Fruit fly (Drosophila melanogaster) whole organism, embryonic: Measurements from ENCODE around the gene CG4613.

Experiments
- Adf1 ChIP-seq: fragments of 200-800 bp; sonication (Bioruptor generic); IDR thresholded peaks from 2 replicates; pipeline ENCODE4 v1.3.6; 2022; ENCODE audit warnings: missing biosample characterization, missing genetic modification characterization
- Bdp1 ChIP-seq: fragments of 200-800 bp; sonication (Bioruptor generic); optimal IDR thresholded peaks from 3 replicates; lab custom pipeline; 2016; ENCODE audit warnings: missing biosample characterization, missing genetic modification characterization
- Blimp-1 ChIP-seq: fragments of 200-800 bp; sonication (Bioruptor generic); optimal IDR thresholded peaks from 3 replicates; lab custom pipeline; 2018; ENCODE audit warnings: missing biosample characterization, missing genetic modification characterization, mild to moderate bottlenecking, moderate library complexity, missing genetic modification reagents
- BtbVII ChIP-seq: fragments of 200-800 bp; sonication (Bioruptor generic); optimal IDR thresholded peaks from 3 replicates; lab custom pipeline; 2017; ENCODE audit warnings: missing biosample characterization, mild to moderate bottlenecking, missing genetic modification characterization
- CG14050 ChIP-seq: fragments of 200-800 bp; sonication (Bioruptor generic); IDR thresholded peaks from 3 replicates; pipeline ENCODE4 v1.3.6; 2022; ENCODE audit warnings: missing biosample characterization, missing genetic modification characterization
- CG17186 ChIP-seq: fragments of 200-800 bp; sonication (Bioruptor generic); optimal IDR thresholded peaks from 3 replicates; lab custom pipeline; 2017; ENCODE audit warnings: missing biosample characterization, missing genetic modification reagents, missing genetic modification characterization
- CG2129 ChIP-seq: fragments of 200-800 bp; sonication (Bioruptor generic); IDR thresholded peaks from 2 replicates; pipeline ENCODE4 v1.3.6; 2022; ENCODE audit warnings: missing biosample characterization, missing genetic modification characterization; ENCODE audit not compliant: partially characterized antibody
- CG31224 ChIP-seq: fragments of 200-800 bp; sonication (Bioruptor generic); IDR thresholded peaks from 2 replicates; pipeline ENCODE4 v1.3.6; 2022; ENCODE audit warnings: missing biosample characterization, missing genetic modification characterization
- CG32772 ChIP-seq: fragments of 200-800 bp; sonication (Bioruptor generic); IDR thresholded peaks from 2 replicates; pipeline ENCODE4 v1.3.6; 2022; ENCODE audit warnings: missing biosample characterization, missing genetic modification characterization
- CG34422 ChIP-seq: fragments of 200-800 bp; sonication (Bioruptor generic); IDR thresholded peaks from 3 replicates; pipeline ENCODE4 v1.3.6; 2022; ENCODE audit warnings: missing biosample characterization, missing genetic modification characterization
- CG42726 ChIP-seq: fragments of 200-800 bp; sonication (Bioruptor generic); IDR thresholded peaks from 2 replicates; pipeline ENCODE4 v1.3.6; 2022; ENCODE audit warnings: missing biosample characterization, missing genetic modification characterization; ENCODE audit not compliant: partially characterized antibody
- CG6175 ChIP-seq: fragments of 200-800 bp; sonication (Bioruptor generic); IDR thresholded peaks from 3 replicates; pipeline ENCODE4 v1.3.6; 2022; ENCODE audit warnings: missing biosample characterization, missing genetic modification characterization
- CG6765 ChIP-seq: fragments of 200-800 bp; sonication (Bioruptor generic); optimal IDR thresholded peaks from 3 replicates; lab custom pipeline; 2017; ENCODE audit warnings: missing biosample characterization, mild to moderate bottlenecking, missing genetic modification characterization
- CG9817 ChIP-seq: fragments of 200-800 bp; sonication (Bioruptor generic); optimal IDR thresholded peaks from 2 replicates; lab custom pipeline; 2018; ENCODE audit warnings: missing biosample characterization, mild to moderate bottlenecking, missing genetic modification characterization, moderate library complexity
- Dbx ChIP-seq: fragments of 200-800 bp; sonication (Bioruptor generic); IDR thresholded peaks from 3 replicates; pipeline ENCODE4 v1.3.6; 2022; ENCODE audit warnings: missing biosample characterization, missing genetic modification characterization
- ERR ChIP-seq: fragments of 200-800 bp; sonication (Bioruptor generic); optimal IDR thresholded peaks from 2 replicates; lab custom pipeline; 2016; ENCODE audit warnings: missing biosample characterization, missing genetic modification characterization
- Fer1 ChIP-seq: fragments of 200-800 bp; sonication (Bioruptor generic); optimal IDR thresholded peaks from 2 replicates; lab custom pipeline; 2017; ENCODE audit warnings: missing biosample characterization, mild to moderate bottlenecking, missing genetic modification characterization
- GATAe ChIP-seq: fragments of 200-800 bp; sonication (Bioruptor generic); conservative IDR thresholded peaks from 2 replicates; pipeline ENCODE4 v1.3.6; 2022; ENCODE audit warnings: missing biosample characterization, missing genetic modification characterization
- Gug ChIP-seq: fragments of 200-800 bp; sonication (Bioruptor generic); IDR thresholded peaks from 4 replicates; pipeline ENCODE4 v1.3.6; 2022; ENCODE audit warnings: missing biosample characterization, missing genetic modification characterization
- H15 ChIP-seq: fragments of 200-800 bp; sonication (Bioruptor generic); IDR thresholded peaks from 3 replicates; pipeline ENCODE4 v1.3.6; 2022; ENCODE audit warnings: missing biosample characterization, missing genetic modification characterization
- HHEX ChIP-seq: fragments of 200-800 bp; sonication (Bioruptor generic); optimal IDR thresholded peaks from 3 replicates; lab custom pipeline; 2017; ENCODE audit warnings: missing biosample characterization, mild to moderate bottlenecking, missing genetic modification characterization, missing genetic modification reagents
- HmgZ ChIP-seq: fragments of 200-800 bp; sonication (Bioruptor generic); optimal IDR thresholded peaks from 2 replicates; lab custom pipeline; 2018; ENCODE audit warnings: missing biosample characterization, mild to moderate bottlenecking, missing genetic modification characterization
- Nf-YB ChIP-seq: fragments of 200-800 bp; sonication (Bioruptor generic); optimal IDR thresholded peaks from 3 replicates; lab custom pipeline; 2019; ENCODE audit warnings: missing biosample characterization, mild to moderate bottlenecking, missing genetic modification characterization, moderate library complexity
- NfI ChIP-seq: fragments of 200-800 bp; sonication (Bioruptor generic); optimal IDR thresholded peaks from 3 replicates; lab custom pipeline; 2018; ENCODE audit warnings: missing biosample characterization, mild to moderate bottlenecking, missing genetic modification characterization, moderate library complexity
- Opbp ChIP-seq: fragments of 200-800 bp; sonication (Bioruptor generic); IDR thresholded peaks from 3 replicates; pipeline ENCODE4 v1.3.6; 2022; ENCODE audit warnings: missing biosample characterization, missing genetic modification characterization; ENCODE audit not compliant: partially characterized antibody
- Rfx ChIP-seq: fragments of 200-800 bp; sonication (Bioruptor generic); IDR thresholded peaks from 2 replicates; pipeline ENCODE4 v1.3.6; 2022; ENCODE audit warnings: missing biosample characterization, missing genetic modification characterization
- Sox100B ChIP-seq: fragments of 200-800 bp; sonication (Bioruptor generic); optimal IDR thresholded peaks from 3 replicates; lab custom pipeline; 2018; ENCODE audit warnings: missing biosample characterization, mild to moderate bottlenecking, missing genetic modification characterization
- Spps ChIP-seq: fragments of 200-800 bp; sonication (Bioruptor generic); optimal IDR thresholded peaks from 2 replicates; lab custom pipeline; 2018; ENCODE audit warnings: missing biosample characterization, mild to moderate bottlenecking, missing genetic modification characterization
- Trl ChIP-seq, 3 experiments: fragments of >200 bp in 2 of 3; fragments of 200-800 bp in 1 of 3; sonication (Bioruptor generic) in 1 of 3; optimal IDR thresholded peaks; 2 replicates in 1 of 3; 3 replicates in 2 of 3; lab custom pipeline; 2016 to 2017; ENCODE audit warnings: missing biosample characterization in 1 of 3, missing genetic modification characterization in 1 of 3
- Vsx1 ChIP-seq: fragments of 200-800 bp; sonication (Bioruptor generic); optimal IDR thresholded peaks from 2 replicates; lab custom pipeline; 2017; ENCODE audit warnings: missing biosample characterization, mild to moderate bottlenecking, missing genetic modification characterization, missing genetic modification reagents
- aop ChIP-seq: fragments of 200-800 bp; sonication (Bioruptor generic); IDR thresholded peaks from 2 replicates; pipeline ENCODE4 v1.3.6; 2022; ENCODE audit warnings: missing biosample characterization, missing genetic modification characterization
- chif ChIP-seq, 2 experiments: fragments of 200-800 bp; sonication (Bioruptor generic); optimal IDR thresholded peaks; 3 replicates each; lab custom pipeline; 2016; ENCODE audit warnings: missing biosample characterization in 2 of 2, missing genetic modification characterization in 2 of 2
- chn ChIP-seq: fragments of 200-800 bp; sonication (Bioruptor generic); optimal IDR thresholded peaks from 2 replicates; lab custom pipeline; 2016; ENCODE audit warnings: missing biosample characterization, missing genetic modification characterization
- ci ChIP-seq: fragments of 200-800 bp; sonication (Bioruptor generic); IDR thresholded peaks from 3 replicates; pipeline ENCODE4 v1.3.6; 2022; ENCODE audit warnings: missing biosample characterization, missing genetic modification characterization
- corto ChIP-seq: fragments of 200-800 bp; sonication (Bioruptor generic); optimal IDR thresholded peaks from 2 replicates; lab custom pipeline; 2016; ENCODE audit warnings: missing biosample characterization, mild to moderate bottlenecking, missing genetic modification characterization, moderate library complexity
- dm ChIP-seq: fragments of 200-800 bp; sonication (Bioruptor generic); optimal IDR thresholded peaks from 3 replicates; lab custom pipeline; 2016; ENCODE audit warnings: missing biosample characterization, missing genetic modification characterization
- dmrt99B ChIP-seq: fragments of 200-800 bp; sonication (Bioruptor generic); optimal IDR thresholded peaks from 2 replicates; lab custom pipeline; 2018; ENCODE audit warnings: missing biosample characterization, mild to moderate bottlenecking, missing genetic modification characterization, moderate library complexity
- dysf ChIP-seq: fragments of 200-800 bp; sonication (Bioruptor generic); IDR thresholded peaks from 3 replicates; pipeline ENCODE4 v1.3.6; 2022; ENCODE audit warnings: missing biosample characterization, missing genetic modification characterization
- fru ChIP-seq: fragments of >200 bp; optimal IDR thresholded peaks from 2 replicates; lab custom pipeline; 2017
- gro ChIP-seq: fragments of 200-800 bp; sonication (Bioruptor generic); optimal IDR thresholded peaks from 2 replicates; lab custom pipeline; 2016; ENCODE audit warnings: missing biosample characterization, missing genetic modification characterization
- kay ChIP-seq: fragments of 200-800 bp; sonication (Bioruptor generic); optimal IDR thresholded peaks from 2 replicates; lab custom pipeline; 2016; ENCODE audit warnings: missing biosample characterization, missing genetic modification characterization
- luna ChIP-seq: fragments of 200-800 bp; sonication (Bioruptor generic); optimal IDR thresholded peaks from 2 replicates; lab custom pipeline; 2016; ENCODE audit warnings: missing biosample characterization, missing genetic modification characterization
- onecut ChIP-seq: fragments of 200-800 bp; sonication (Bioruptor generic); IDR thresholded peaks from 2 replicates; pipeline ENCODE4 v1.3.6; 2022; ENCODE audit warnings: missing biosample characterization, missing genetic modification characterization
- p53 ChIP-seq: fragments of 200-800 bp; sonication (Bioruptor generic); optimal IDR thresholded peaks from 2 replicates; lab custom pipeline; 2016; ENCODE audit warnings: missing biosample characterization, missing genetic modification characterization
- run ChIP-seq: fragments of 200-800 bp; sonication (Bioruptor generic); optimal IDR thresholded peaks from 3 replicates; lab custom pipeline; 2018; ENCODE audit warnings: missing biosample characterization, mild to moderate bottlenecking, missing genetic modification characterization
- sna ChIP-seq: fragments of 200-800 bp; sonication (Bioruptor generic); IDR thresholded peaks from 2 replicates; pipeline ENCODE4 v1.3.6; 2022; ENCODE audit warnings: missing biosample characterization, missing genetic modification characterization; ENCODE audit not compliant: partially characterized antibody
- stc ChIP-seq: fragments of 200-800 bp; sonication (Bioruptor generic); IDR thresholded peaks from 2 replicates; pipeline ENCODE4 v1.3.6; 2022; ENCODE audit warnings: missing biosample characterization, missing genetic modification characterization
- stwl ChIP-seq: fragments of 200-800 bp; sonication (Bioruptor generic); optimal IDR thresholded peaks from 3 replicates; lab custom pipeline; 2018; ENCODE audit warnings: missing biosample characterization, mild to moderate bottlenecking, missing genetic modification characterization, moderate library complexity
- tap ChIP-seq: fragments of 200-800 bp; optimal IDR thresholded peaks from 3 replicates; lab custom pipeline; 2019; ENCODE audit warnings: missing biosample characterization, mild to moderate bottlenecking, missing genetic modification characterization, moderate library complexity
- yki ChIP-seq: fragments of >200 bp; optimal IDR thresholded peaks from 3 replicates; lab custom pipeline; 2018

The CG4613 gene

dm6 chr3L:14537435-14537991 is 16.0 kb upstream of the CG4613 start, which contains the start of gene Mpcp2 (continued):
- TF ChIP-seq Gug (GFP tag; lab: Robert Waterston, UW) = peak; percentile 18; the same call in 1 of the 4 replicates
- TF ChIP-seq yki (lab: Kevin White, UChicago) = no peak
- no peak for TF ChIP-seq dysf (GFP tag; lab: Robert Waterston, UW)
- peak; percentile 71 for TF ChIP-seq Fer1 (GFP tag; lab: Kevin White, UChicago)
- TF ChIP-seq Dbx (GFP tag; lab: Robert Waterston, UW) = peak; percentile 54; the same call in 1 of the 3 replicates
- TF ChIP-seq CG42726 = peak; percentile 66; the same call in 1 of the 2 replicates
- TF ChIP-seq Opbp (GFP tag; lab: Robert Waterston, UW) = peak; percentile 74
- peak; percentile 19 for TF ChIP-seq CG17186
- TF ChIP-seq aop = no peak
- no peak for TF ChIP-seq CG31224 (GFP tag; lab: Robert Waterston, UW)
- TF ChIP-seq HHEX (GFP tag; lab: Kevin White, UChicago) = peak; percentile 28
- TF ChIP-seq CG2129 (GFP tag; lab: Robert Waterston, UW) = no peak
- TF ChIP-seq run (tag; lab: Kevin White, UChicago) = peak; percentile 45
- peak; percentile 13; the same call in 1 of the 2 replicates for TF ChIP-seq stc (GFP tag; lab: Robert Waterston, UW)
- peak; percentile 32 for TF ChIP-seq Nf-YB
- TF ChIP-seq CG6765 (GFP tag; lab: Kevin White, UChicago) = peak; percentile 38
- peak; percentile 6 for TF ChIP-seq Blimp-1 (GFP tag; lab: Kevin White, UChicago)
- TF ChIP-seq chif (GFP tag; optimal IDR thresholded peaks at IDR 0.05; lab: Kevin White, UChicago) = no peak
- TF ChIP-seq dm (GFP tag; lab: Kevin White, UChicago) = peak; percentile 34
- TF ChIP-seq ci (GFP tag; lab: Robert Waterston, UW) = peak; percentile 57; the same call in 2 of the 3 replicates
- peak; percentile 16 for TF ChIP-seq NfI
- peak; percentile 29 for TF ChIP-seq p53
- TF ChIP-seq GATAe (GFP tag; lab: Robert Waterston, UW) = no peak
- no peak for TF ChIP-seq CG6175 (GFP tag; lab: Robert Waterston, UW)
- peak; percentile 59; the same call in 1 of the 3 replicates for TF ChIP-seq CG34422 (GFP tag; lab: Robert Waterston, UW)
- TF ChIP-seq HmgZ (tag; lab: Kevin White, UChicago) = peak; percentile 93
- TF ChIP-seq fru (lab: Kevin White, UChicago) = no peak
- TF ChIP-seq Sox100B = no peak
- TF ChIP-seq Bdp1 = peak; percentile 62
- 0 out of 2 replicates have a peak, but pooled peaks have one; percentile 4 for TF ChIP-seq onecut (GFP tag; lab: Robert Waterston, UW)
- TF ChIP-seq kay (GFP tag; lab: Kevin White, UChicago) = peak; percentile 27
- TF ChIP-seq stwl (tag; lab: Kevin White, UChicago) = peak; percentile 96
- no peak; the same call in 1 of the 2 replicates for TF ChIP-seq sna
- TF ChIP-seq dmrt99B (tag; lab: Kevin White, UChicago) = no peak
- TF ChIP-seq H15 (GFP tag; lab: Robert Waterston, UW) = no peak
- TF ChIP-seq Rfx (GFP tag; lab: Robert Waterston, UW) = peak; percentile 61
- no peak for TF ChIP-seq CG32772 (GFP tag; lab: Robert Waterston, UW)
- TF ChIP-seq Trl (optimal IDR thresholded peaks at IDR 0.05; lab: Kevin White, UChicago) = no peak
- no peak for TF ChIP-seq Trl (GFP tag; optimal IDR thresholded peaks at IDR 0.05; lab: Kevin White, UChicago)
- peak; percentile 22 for TF ChIP-seq tap (tag; lab: Kevin White, UChicago)
- TF ChIP-seq Vsx1 = no peak
- TF ChIP-seq Adf1 (GFP tag; lab: Robert Waterston, UW) = no peak; the same call in 1 of the 2 replicates
- TF ChIP-seq corto = no peak
- no peak for TF ChIP-seq CG14050 (GFP tag; lab: Robert Waterston, UW)
- TF ChIP-seq CG9817 (tag; lab: Kevin White, UChicago) = no peak
- peak; percentile 63 for TF ChIP-seq BtbVII (GFP tag; lab: Kevin White, UChicago)
- no peak for TF ChIP-seq luna
- peak; percentile 30 for TF ChIP-seq Spps
- no peak for TF ChIP-seq chn (GFP tag; lab: Kevin White, UChicago)
- peak; percentile 33 for TF ChIP-seq ERR
- TF ChIP-seq gro (GFP tag; lab: Kevin White, UChicago) = peak; percentile 31
